Worm (Caenorhabditis elegans) whole organism, midembryonic: Measurements from ENCODE around the gene F32A5.4.

Source experiments
- flt-1 ChIP-seq: fragments of 200-800 bp; sonication (Bioruptor generic); IDR thresholded peaks from 2 replicates; pipeline ENCODE4 v1.3.6; 2022; ENCODE audit warnings: missing genetic modification characterization, missing compliant biosample characterization
- ztf-23 ChIP-seq: fragments of 200-800 bp; sonication (Bioruptor generic); IDR thresholded peaks from 2 replicates; pipeline ENCODE4 v1.3.6; 2022; ENCODE audit warnings: missing genetic modification reagents, missing genetic modification characterization, missing compliant biosample characterization
- ztf-29 ChIP-seq: fragments of 200-800 bp; sonication (Bioruptor generic); IDR thresholded peaks from 2 replicates; pipeline ENCODE4 v1.3.6; 2022; ENCODE audit warnings: missing genetic modification reagents, missing genetic modification characterization, missing compliant biosample characterization

DNA sequence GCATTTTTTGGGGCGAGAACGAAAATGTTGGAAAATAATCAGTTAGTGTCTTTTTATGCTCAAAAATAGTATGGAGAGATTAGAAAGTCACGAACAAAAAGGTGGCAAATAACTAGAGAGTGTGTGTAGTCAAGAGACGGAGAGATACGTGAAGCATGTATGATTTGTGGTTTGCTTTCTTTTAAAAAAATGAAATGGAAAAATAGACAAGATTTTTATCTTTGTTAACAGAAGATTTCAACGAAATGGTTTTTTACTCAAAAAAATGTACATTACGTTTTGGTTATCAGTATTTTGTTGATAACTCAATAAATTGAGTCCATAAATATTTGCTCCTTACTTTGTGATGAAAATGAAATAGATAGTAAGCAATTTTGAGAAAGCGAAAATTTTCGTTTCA lies 20.8 kb upstream of the F32A5.4 start, which contains the start of gene dhs-7:
- TF ChIP-seq ztf-29 (GFP tag; lab: Robert Waterston, UW): no peak
- no peak for TF ChIP-seq ztf-23 (GFP tag; lab: Robert Waterston, UW)
- no peak for TF ChIP-seq flt-1 (GFP tag; lab: Robert Waterston, UW)
